Fruit fly (Drosophila melanogaster): ENCODE results near the gene CG10300.

The CG10300 gene

DNA sequence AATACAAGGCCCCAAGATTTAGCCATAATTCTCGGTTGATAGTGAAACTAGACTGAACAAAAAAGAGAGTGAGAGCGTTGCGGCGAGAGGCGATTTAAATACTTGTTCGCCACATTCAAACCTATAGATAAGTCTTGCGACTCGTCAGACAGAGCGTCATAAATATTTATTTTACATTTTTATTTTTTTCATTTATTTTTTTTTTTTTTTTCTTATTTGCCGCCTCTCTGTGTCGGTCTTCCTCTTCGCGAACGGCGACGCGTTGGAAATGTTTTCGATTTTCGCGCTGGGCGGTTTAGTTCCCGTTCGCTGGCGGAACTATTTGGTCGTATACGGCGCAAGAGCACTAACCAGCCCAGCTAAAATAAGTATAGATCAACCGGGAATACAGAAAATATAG lies 16.8 kb downstream of the CG10300 start:
- TF ChIP-seq rgr (GFP tag; optimal IDR thresholded peaks at IDR 0.05) (no peak), sage (GFP tag; optimal IDR thresholded peaks at IDR 0.05) (peak; percentile 15), brk (GFP tag; optimal IDR thresholded peaks at IDR 0.05) (peak; percentile 9)

DNA sequence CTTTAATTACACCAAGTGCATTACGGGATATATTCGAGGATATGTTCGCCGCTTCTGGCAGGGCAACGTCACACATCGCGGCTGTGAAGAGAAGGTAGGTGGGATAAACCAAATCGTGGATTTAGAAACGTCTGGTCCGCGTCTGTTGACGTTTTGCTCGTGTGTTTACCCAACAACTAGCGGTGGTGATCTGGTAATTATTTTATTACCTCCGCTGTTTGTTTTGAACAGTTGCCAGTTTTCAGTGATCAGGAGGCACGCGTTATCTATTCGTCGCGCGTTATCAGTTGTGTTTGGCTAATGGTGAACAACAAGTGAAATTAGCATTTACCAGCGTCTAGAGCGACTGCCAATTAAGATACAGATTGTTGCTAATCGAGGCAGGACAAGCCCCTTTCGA lies 17.7 kb downstream of the CG10300 start:
- TF ChIP-seq Hr83 (GFP tag; optimal IDR thresholded peaks at IDR 0.05; ENCODE audit: poor library complexity, severe bottlenecking) (peak; percentile 24), Abd-B (GFP tag; optimal IDR thresholded peaks at IDR 0.05) (no peak), rgr (GFP tag; optimal IDR thresholded peaks at IDR 0.05) (peak; percentile 15)

DNA sequence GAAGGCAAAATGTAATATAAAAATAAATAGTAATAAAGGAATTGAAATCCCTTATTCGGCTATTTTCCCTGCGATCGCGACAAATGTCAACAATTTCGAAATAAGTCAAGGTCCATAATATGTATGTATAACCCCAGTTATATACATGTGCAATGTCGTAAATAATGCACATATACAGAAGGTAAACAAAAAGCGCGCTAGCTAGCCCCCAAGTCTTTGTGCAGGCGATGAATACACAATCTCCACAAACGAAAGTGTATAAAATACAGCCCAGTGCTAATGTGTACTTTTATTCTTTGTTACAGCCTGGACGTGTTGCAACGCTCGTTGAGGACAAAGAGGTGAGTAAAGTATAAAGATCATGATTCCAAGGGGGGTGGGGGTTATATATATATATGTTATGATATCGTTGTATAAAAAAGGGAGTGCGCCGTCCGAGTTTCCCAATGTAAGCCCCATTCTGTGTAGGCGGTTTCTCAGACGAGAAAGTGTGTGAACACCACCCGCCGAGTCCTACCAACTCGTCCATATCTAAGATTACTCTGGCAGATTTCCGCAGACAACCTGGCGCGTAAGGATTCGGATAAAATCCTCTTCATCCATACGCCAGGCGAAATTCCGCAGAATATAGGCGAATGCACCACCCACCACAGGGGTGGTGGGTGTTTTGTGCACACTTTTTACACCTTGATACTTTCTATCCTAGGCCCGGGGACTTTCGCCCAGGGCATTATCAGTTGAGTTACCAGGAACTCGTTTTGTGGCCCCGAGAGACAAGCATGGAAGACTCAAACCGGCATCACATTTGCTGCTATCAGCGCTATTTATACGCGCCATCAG lies 18.5 kb downstream of the CG10300 start:
- TF ChIP-seq Hnf4 (GFP tag; optimal IDR thresholded peaks at IDR 0.05) (peak; percentile 2), h (GFP tag; optimal IDR thresholded peaks at IDR 0.05) (peak; percentile 40), Rel (GFP tag; optimal IDR thresholded peaks at IDR 0.05) (no peak), Rel (tag; optimal IDR thresholded peaks at IDR 0.05) (peak; percentile 5), OdsH (GFP tag; optimal IDR thresholded peaks at IDR 0.05) (no peak), CG9705 (GFP tag; optimal IDR thresholded peaks at IDR 0.05) (no peak), Dif (GFP tag; optimal IDR thresholded peaks at IDR 0.05; ENCODE audit: partially characterized antibody) (peak; percentile 40), psq (GFP tag; optimal IDR thresholded peaks at IDR 0.05) (no peak), fru (GFP tag; optimal IDR thresholded peaks at IDR 0.05) (peak; percentile 14), Hr83 (GFP tag; optimal IDR thresholded peaks at IDR 0.05; ENCODE audit: poor library complexity, severe bottlenecking) (no peak), Mio (GFP tag; optimal IDR thresholded peaks at IDR 0.05) (no peak), foxo (GFP tag; optimal IDR thresholded peaks at IDR 0.05) (peak in 1 of 2 experiments; percentile 15), dsf (GFP tag; optimal IDR thresholded peaks at IDR 0.05; ENCODE audit: borderline replicate concordance) (no peak), GATAd (GFP tag; optimal IDR thresholded peaks at IDR 0.05) (no peak), woc (GFP tag; optimal IDR thresholded peaks at IDR 0.05) (no peak), Abd-B (GFP tag; optimal IDR thresholded peaks at IDR 0.05) (no peak), Vsx2 (GFP tag; optimal IDR thresholded peaks at IDR 0.05; ENCODE audit: partially characterized antibody) (no peak), pan (optimal IDR thresholded peaks at IDR 0.05) (no peak), lola (GFP tag; optimal IDR thresholded peaks at IDR 0.05) (no peak), HLH106 (tag; optimal IDR thresholded peaks at IDR 0.05) (peak; percentile 8), sv (GFP tag; optimal IDR thresholded peaks at IDR 0.05) (no peak), rgr (GFP tag; optimal IDR thresholded peaks at IDR 0.05) (no peak), sage (GFP tag; optimal IDR thresholded peaks at IDR 0.05) (no peak), ey (GFP tag; optimal IDR thresholded peaks at IDR 0.05) (no peak), N (GFP tag; optimal IDR thresholded peaks at IDR 0.05) (no peak), dmrt93B (GFP tag; optimal IDR thresholded peaks at IDR 0.05) (no peak), CG32264 (GFP tag; optimal IDR thresholded peaks at IDR 0.05) (no peak), dl (GFP tag; optimal IDR thresholded peaks at IDR 0.05; ENCODE audit: insufficient read depth in 1 of 2, partially characterized antibody in 2 of 2) (no peak), brk (GFP tag; optimal IDR thresholded peaks at IDR 0.05) (peak; percentile 52), br (GFP tag; optimal IDR thresholded peaks at IDR 0.05) (peak; percentile 14), Jra (GFP tag; optimal IDR thresholded peaks at IDR 0.05) (no peak), tai (GFP tag; optimal IDR thresholded peaks at IDR 0.05) (no peak), usp (GFP tag; optimal IDR thresholded peaks at IDR 0.05) (no peak), jim (GFP tag; optimal IDR thresholded peaks at IDR 0.05) (no peak), Myc (optimal IDR thresholded peaks at IDR 0.05) (no peak), CrebA (GFP tag; optimal IDR thresholded peaks at IDR 0.05; ENCODE audit: borderline replicate concordance) (no peak), Dfd (GFP tag; optimal IDR thresholded peaks at IDR 0.05) (no peak), Sp1 (GFP tag; optimal IDR thresholded peaks at IDR 0.05) (peak; percentile 9), Hr78 (GFP tag; optimal IDR thresholded peaks at IDR 0.05) (no peak)
